Fruit fly (Drosophila melanogaster) whole organism, embryonic: Measurements from ENCODE around the gene Dic4.

Experiments used
- BEAF-32 ChIP-seq: fragments of 200-800 bp; sonication (Bioruptor generic); optimal IDR thresholded peaks from 3 replicates; lab custom pipeline; 2017; ENCODE audit warnings: missing biosample characterization, missing genetic modification characterization, mild to moderate bottlenecking, moderate library complexity, missing genetic modification reagents
- Bdp1 ChIP-seq: fragments of 200-800 bp; sonication (Bioruptor generic); optimal IDR thresholded peaks from 3 replicates; lab custom pipeline; 2016; ENCODE audit warnings: missing biosample characterization, missing genetic modification characterization
- Bgb ChIP-seq: fragments of 200-800 bp; sonication (Bioruptor generic); IDR thresholded peaks from 2 replicates; pipeline ENCODE4 v1.3.6; 2022; ENCODE audit warnings: missing biosample characterization, missing genetic modification characterization; ENCODE audit not compliant: partially characterized antibody
- BtbVII ChIP-seq: fragments of 200-800 bp; sonication (Bioruptor generic); optimal IDR thresholded peaks from 3 replicates; lab custom pipeline; 2017; ENCODE audit warnings: missing biosample characterization, mild to moderate bottlenecking, missing genetic modification characterization
- C15 ChIP-seq: fragments of 200-800 bp; sonication (Bioruptor generic); IDR thresholded peaks from 3 replicates; pipeline ENCODE4 v1.3.6; 2022; ENCODE audit warnings: missing biosample characterization, missing genetic modification characterization
- CG10209 ChIP-seq: fragments of 200-800 bp; sonication (Bioruptor generic); optimal IDR thresholded peaks from 3 replicates; lab custom pipeline; 2017; ENCODE audit warnings: missing biosample characterization, mild to moderate bottlenecking, missing genetic modification characterization, missing genetic modification reagents
- CG10431 ChIP-seq: fragments of 200-800 bp; sonication (Bioruptor generic); optimal IDR thresholded peaks from 3 replicates; lab custom pipeline; 2018; ENCODE audit warnings: missing biosample characterization, mild to moderate bottlenecking, missing genetic modification characterization
- CG11085 ChIP-seq: fragments of 200-800 bp; sonication (Bioruptor generic); IDR thresholded peaks from 2 replicates; pipeline ENCODE4 v1.3.6; 2022; ENCODE audit warnings: missing biosample characterization, missing genetic modification characterization
- CG11093 ChIP-seq: fragments of 200-800 bp; sonication (Bioruptor generic); IDR thresholded peaks from 3 replicates; pipeline ENCODE4 v1.3.6; 2022; ENCODE audit warnings: missing biosample characterization, missing genetic modification characterization
- CG11560 ChIP-seq: fragments of 200-800 bp; sonication (Bioruptor generic); IDR thresholded peaks from 3 replicates; pipeline ENCODE4 v1.3.6; 2022; ENCODE audit warnings: missing biosample characterization, missing genetic modification characterization
- CG11723 ChIP-seq: fragments of 200-800 bp; sonication (Bioruptor generic); optimal IDR thresholded peaks from 2 replicates; lab custom pipeline; 2017; ENCODE audit warnings: missing biosample characterization, mild to moderate bottlenecking, missing genetic modification characterization
- CG12071 ChIP-seq: fragments of 200-800 bp; sonication (Bioruptor generic); optimal IDR thresholded peaks from 3 replicates; lab custom pipeline; 2018; ENCODE audit warnings: missing biosample characterization, mild to moderate bottlenecking, missing genetic modification characterization
- CG1529 ChIP-seq: fragments of 200-800 bp; sonication (Bioruptor generic); optimal IDR thresholded peaks from 3 replicates; lab custom pipeline; 2018; ENCODE audit warnings: missing biosample characterization, missing genetic modification characterization
- CG17829 ChIP-seq: fragments of 200-800 bp; optimal IDR thresholded peaks from 2 replicates; lab custom pipeline; 2019; ENCODE audit warnings: missing biosample characterization, mild to moderate bottlenecking, missing genetic modification characterization, moderate library complexity
- CG1832 ChIP-seq: fragments of 200-800 bp; sonication (Bioruptor generic); optimal IDR thresholded peaks from 2 replicates; lab custom pipeline; 2017; ENCODE audit warnings: missing biosample characterization, mild to moderate bottlenecking, missing genetic modification characterization, inconsistent platforms
- CG2889 ChIP-seq: fragments of 200-800 bp; sonication (Bioruptor generic); IDR thresholded peaks from 3 replicates; pipeline ENCODE4 v1.3.6; 2022; ENCODE audit warnings: missing biosample characterization, missing genetic modification characterization
- CG34422 ChIP-seq: fragments of 200-800 bp; sonication (Bioruptor generic); IDR thresholded peaks from 3 replicates; pipeline ENCODE4 v1.3.6; 2022; ENCODE audit warnings: missing biosample characterization, missing genetic modification characterization
- CG3838 ChIP-seq: fragments of 200-800 bp; sonication (Bioruptor generic); optimal IDR thresholded peaks from 3 replicates; lab custom pipeline; 2016; ENCODE audit warnings: missing biosample characterization, missing genetic modification characterization
- CG5245 ChIP-seq: fragments of 200-800 bp; sonication (Bioruptor generic); optimal IDR thresholded peaks from 3 replicates; lab custom pipeline; 2016; ENCODE audit warnings: missing biosample characterization, missing genetic modification characterization
- CG7839 ChIP-seq: fragments of 200-800 bp; sonication (Bioruptor generic); optimal IDR thresholded peaks from 3 replicates; lab custom pipeline; 2018; ENCODE audit warnings: missing biosample characterization, mild to moderate bottlenecking, missing genetic modification characterization, moderate library complexity
- CG8089 ChIP-seq: fragments of 200-800 bp; sonication (Bioruptor generic); optimal IDR thresholded peaks from 3 replicates; lab custom pipeline; 2016; ENCODE audit warnings: missing biosample characterization, missing genetic modification characterization
- CG8944 ChIP-seq: fragments of 200-800 bp; sonication (Bioruptor generic); optimal IDR thresholded peaks from 3 replicates; lab custom pipeline; 2016; ENCODE audit warnings: missing biosample characterization, missing genetic modification characterization
- Chrac-16 ChIP-seq: fragments of 200-800 bp; sonication (Bioruptor generic); optimal IDR thresholded peaks from 3 replicates; lab custom pipeline; 2016; ENCODE audit warnings: missing biosample characterization, missing genetic modification characterization
- Fer1 ChIP-seq: fragments of 200-800 bp; sonication (Bioruptor generic); optimal IDR thresholded peaks from 2 replicates; lab custom pipeline; 2017; ENCODE audit warnings: missing biosample characterization, mild to moderate bottlenecking, missing genetic modification characterization
- GATAe ChIP-seq: fragments of 200-800 bp; sonication (Bioruptor generic); conservative IDR thresholded peaks from 2 replicates; pipeline ENCODE4 v1.3.6; 2022; ENCODE audit warnings: missing biosample characterization, missing genetic modification characterization
- HLH3B ChIP-seq: fragments of 200-800 bp; sonication (Bioruptor generic); IDR thresholded peaks from 2 replicates; pipeline ENCODE4 v1.3.6; 2022; ENCODE audit warnings: missing biosample characterization, missing genetic modification characterization
- Hr78 ChIP-seq, 2 experiments: fragments of 200-800 bp in 1 of 2; fragments of >200 bp in 1 of 2; sonication (Bioruptor generic) in 1 of 2; optimal IDR thresholded peaks; 2 replicates each; lab custom pipeline; 2017 to 2019; ENCODE audit warnings: missing biosample characterization in 2 of 2, missing genetic modification characterization in 2 of 2, mild to moderate bottlenecking in 1 of 2, moderate library complexity in 1 of 2
- Lhr ChIP-seq: fragments of 200-800 bp; sonication (Bioruptor generic); optimal IDR thresholded peaks from 3 replicates; lab custom pipeline; 2017; ENCODE audit warnings: mild to moderate bottlenecking, missing biosample characterization, missing genetic modification reagents, missing genetic modification characterization
- Mad ChIP-seq: fragments of 200-800 bp; sonication (Bioruptor generic); optimal IDR thresholded peaks from 2 replicates; lab custom pipeline; 2016; ENCODE audit warnings: missing biosample characterization, missing genetic modification characterization
- Ravus ChIP-seq: fragments of 200-800 bp; sonication (Bioruptor generic); IDR thresholded peaks from 2 replicates; pipeline ENCODE4 v1.3.6; 2022; ENCODE audit warnings: missing biosample characterization, missing genetic modification characterization
- Rfx ChIP-seq: fragments of 200-800 bp; sonication (Bioruptor generic); IDR thresholded peaks from 2 replicates; pipeline ENCODE4 v1.3.6; 2022; ENCODE audit warnings: missing biosample characterization, missing genetic modification characterization
- Rx ChIP-seq: fragments of 200-800 bp; sonication (Bioruptor generic); IDR thresholded peaks from 2 replicates; pipeline ENCODE4 v1.3.6; 2022; ENCODE audit warnings: missing biosample characterization, missing genetic modification characterization
- Sox102F ChIP-seq: fragments of 200-800 bp; sonication (Bioruptor generic); optimal IDR thresholded peaks from 2 replicates; lab custom pipeline; 2018; ENCODE audit warnings: missing biosample characterization, mild to moderate bottlenecking, missing genetic modification characterization, moderate library complexity
- Spps ChIP-seq: fragments of 200-800 bp; sonication (Bioruptor generic); optimal IDR thresholded peaks from 2 replicates; lab custom pipeline; 2018; ENCODE audit warnings: missing biosample characterization, mild to moderate bottlenecking, missing genetic modification characterization
- Xbp1 ChIP-seq: fragments of 200-800 bp; sonication (Bioruptor generic); optimal IDR thresholded peaks from 3 replicates; lab custom pipeline; 2016; ENCODE audit warnings: missing biosample characterization, mild to moderate bottlenecking, missing genetic modification characterization
- ac ChIP-seq: fragments of 200-800 bp; sonication (Bioruptor generic); optimal IDR thresholded peaks from 3 replicates; lab custom pipeline; 2017; ENCODE audit warnings: missing biosample characterization, mild to moderate bottlenecking, missing genetic modification characterization
- amos ChIP-seq: fragments of 200-800 bp; sonication (Bioruptor generic); IDR thresholded peaks from 2 replicates; pipeline ENCODE4 v1.3.6; 2022; ENCODE audit warnings: missing biosample characterization, missing genetic modification characterization; ENCODE audit not compliant: partially characterized antibody
- ap ChIP-seq: fragments of 200-800 bp; sonication (Bioruptor generic); IDR thresholded peaks from 2 replicates; pipeline ENCODE4 v1.3.6; 2022; ENCODE audit warnings: missing biosample characterization, missing genetic modification characterization
- cad ChIP-seq: fragments of >200 bp; optimal IDR thresholded peaks from 2 replicates; lab custom pipeline; 2017; ENCODE audit warnings: missing biosample characterization, missing genetic modification characterization
- chm ChIP-seq: fragments of 200-800 bp; sonication (Bioruptor generic); IDR thresholded peaks from 2 replicates; pipeline ENCODE4 v1.3.6; 2022; ENCODE audit warnings: missing biosample characterization, missing genetic modification characterization
- grau ChIP-seq: fragments of 200-800 bp; optimal IDR thresholded peaks from 3 replicates; lab custom pipeline; 2019; ENCODE audit warnings: missing biosample characterization, mild to moderate bottlenecking, missing genetic modification characterization, moderate library complexity
- gro ChIP-seq: fragments of 200-800 bp; sonication (Bioruptor generic); optimal IDR thresholded peaks from 2 replicates; lab custom pipeline; 2016; ENCODE audit warnings: missing biosample characterization, missing genetic modification characterization
- hbn ChIP-seq: fragments of 200-800 bp; sonication (Bioruptor generic); IDR thresholded peaks from 2 replicates; pipeline ENCODE4 v1.3.6; 2022; ENCODE audit warnings: missing biosample characterization, missing genetic modification characterization; ENCODE audit not compliant: partially characterized antibody
- lilli ChIP-seq: fragments of 200-800 bp; sonication (Bioruptor generic); optimal IDR thresholded peaks from 3 replicates; lab custom pipeline; 2016; ENCODE audit warnings: missing biosample characterization, missing genetic modification characterization
- mirr ChIP-seq: fragments of 200-800 bp; sonication (Bioruptor generic); optimal IDR thresholded peaks from 3 replicates; lab custom pipeline; 2018; ENCODE audit warnings: missing biosample characterization, mild to moderate bottlenecking, missing genetic modification characterization
- nerfin-1 ChIP-seq: fragments of 200-800 bp; sonication (Bioruptor generic); optimal IDR thresholded peaks from 3 replicates; lab custom pipeline; 2019; ENCODE audit warnings: missing biosample characterization, mild to moderate bottlenecking, missing genetic modification characterization, moderate library complexity
- nerfin-2 ChIP-seq: fragments of 200-800 bp; sonication (Bioruptor generic); IDR thresholded peaks from 2 replicates; pipeline ENCODE4 v1.3.6; 2022; ENCODE audit warnings: missing biosample characterization, missing genetic modification characterization; ENCODE audit not compliant: partially characterized antibody
- so ChIP-seq: fragments of 200-800 bp; sonication (Bioruptor generic); IDR thresholded peaks from 3 replicates; pipeline ENCODE4 v1.3.6; 2022; ENCODE audit warnings: missing biosample characterization, missing genetic modification characterization
- stwl ChIP-seq: fragments of 200-800 bp; sonication (Bioruptor generic); optimal IDR thresholded peaks from 3 replicates; lab custom pipeline; 2018; ENCODE audit warnings: missing biosample characterization, mild to moderate bottlenecking, missing genetic modification characterization, moderate library complexity
- ttk ChIP-seq: fragments of 200-800 bp; sonication (Bioruptor generic); IDR thresholded peaks from 2 replicates; pipeline ENCODE4 v2.1.2; 2022; ENCODE audit warnings: missing biosample characterization, missing genetic modification characterization
- tx ChIP-seq: fragments of 200-800 bp; sonication (Bioruptor generic); optimal IDR thresholded peaks from 2 replicates; lab custom pipeline; 2016; ENCODE audit warnings: missing biosample characterization, missing genetic modification characterization
- zfh2 ChIP-seq: fragments of 200-800 bp; sonication (Bioruptor generic); optimal IDR thresholded peaks from 2 replicates; lab custom pipeline; 2016; ENCODE audit warnings: missing biosample characterization, missing genetic modification characterization

Gene Dic4

dm6 chr3L:18672203-18672602 lies 26.0 kb downstream of the Dic4 start (continued):
- TF ChIP-seq CG11560 (tag; lab: Robert Waterston, UW) (no peak), CG1832 (no peak), C15 (GFP tag; lab: Robert Waterston, UW) (no peak), tx (no peak), CG8089 (GFP tag; lab: Kevin White, UChicago) (no peak), ttk (no peak), grau (tag; lab: Kevin White, UChicago) (peak; percentile 28), Chrac-16 (GFP tag; lab: Kevin White, UChicago) (no peak), chm (GFP tag; lab: Robert Waterston, UW) (no peak), CG2889 (GFP tag; lab: Robert Waterston, UW) (no peak), Bdp1 (GFP tag; lab: Kevin White, UChicago) (no peak), CG11723 (no peak), BtbVII (GFP tag; lab: Kevin White, UChicago) (no peak), CG11085 (GFP tag; lab: Robert Waterston, UW) (no peak), mirr (peak; percentile 10), Hr78 (GFP tag; optimal IDR thresholded peaks at IDR 0.05; lab: Kevin White, UChicago) (no peak), CG7839 (tag; lab: Kevin White, UChicago) (no peak), CG10431 (no peak), CG5245 (no peak)

DNA sequence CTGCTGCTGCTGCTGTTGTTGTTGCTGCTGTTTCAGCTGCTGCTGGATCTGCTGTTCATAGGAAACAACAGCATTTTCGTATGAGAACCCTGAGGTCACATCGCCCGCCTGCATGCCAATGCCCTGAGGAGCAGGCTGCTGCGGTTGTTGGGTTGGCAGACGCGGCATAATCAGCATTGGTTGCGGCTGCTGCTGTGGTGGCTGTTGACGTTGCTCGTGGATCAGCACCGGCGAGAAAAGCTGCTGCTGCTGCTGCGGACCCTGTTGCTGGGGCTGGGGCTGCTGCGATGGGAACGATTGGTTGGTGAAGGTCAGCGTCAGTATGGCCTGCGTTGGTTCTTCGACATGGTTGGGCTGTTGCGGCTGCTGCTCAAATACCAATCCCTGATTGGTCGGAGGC lies 28.3 kb downstream of the Dic4 start:
- TF ChIP-seq ap (GFP tag; lab: Robert Waterston, UW) (no peak), Fer1 (no peak), Mad (no peak), CG10209 (GFP tag; lab: Kevin White, UChicago) (no peak), CG12071 (no peak), HLH3B (GFP tag; lab: Robert Waterston, UW) (no peak), gro (GFP tag; lab: Kevin White, UChicago) (no peak), Ravus (no peak), nerfin-2 (GFP tag; lab: Robert Waterston, UW) (no peak), amos (GFP tag; lab: Robert Waterston, UW) (no peak), lilli (GFP tag; lab: Kevin White, UChicago) (no peak), cad (GFP tag; lab: Kevin White, UChicago) (no peak), so (GFP tag; lab: Robert Waterston, UW) (no peak), CG3838 (GFP tag; lab: Kevin White, UChicago) (no peak), Sox102F (no peak), zfh2 (no peak), CG34422 (no peak), Lhr (GFP tag; lab: Kevin White, UChicago) (no peak), Rx (GFP tag; lab: Robert Waterston, UW) (no peak)

DNA sequence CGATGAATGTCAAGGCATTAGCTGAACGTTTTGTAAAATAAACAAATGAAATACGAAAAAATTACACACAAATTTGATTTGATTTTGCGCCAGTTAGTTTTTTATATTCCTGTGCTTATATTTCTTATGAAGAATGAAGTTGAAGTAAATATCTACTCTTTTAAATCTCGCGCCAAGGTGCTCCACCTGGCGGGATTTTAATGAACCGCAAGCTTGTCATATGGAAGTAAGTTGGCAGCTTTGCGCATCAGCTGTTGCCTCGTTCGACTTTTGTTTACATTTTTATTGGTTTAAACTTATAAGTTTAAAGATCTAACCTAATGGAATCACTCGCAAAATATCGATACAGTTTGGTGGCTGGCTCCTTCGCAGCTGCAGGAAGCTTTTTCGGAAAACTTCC lies 31.1 kb downstream of the Dic4 start, which contains the start of gene CG42495:
Gene CG42495, plus strand, starts transcription at position 247 of the 400 bp plus-strand sequence.
- TF ChIP-seq stwl (tag; lab: Kevin White, UChicago) (peak; percentile 74), hbn (no peak), CG17829 (tag; lab: Kevin White, UChicago) (peak; percentile 10), ac (no peak), Bgb (peak; percentile 35; the same call in 1 of the 2 replicates), CG1529 (GFP tag; lab: Kevin White, UChicago) (no peak), nerfin-1 (tag; lab: Kevin White, UChicago) (peak; percentile 30), CG5245 (no peak), CG8944 (no peak), Spps (tag; lab: Kevin White, UChicago) (no peak), GATAe (GFP tag; lab: Robert Waterston, UW) (no peak), BEAF-32 (GFP tag; lab: Kevin White, UChicago) (peak; percentile 22), Xbp1 (GFP tag; lab: Kevin White, UChicago) (peak; percentile 3), CG11093 (GFP tag; lab: Robert Waterston, UW) (no peak), Rfx (0 out of 2 replicates have a peak, but pooled peaks have one; percentile 44)
